Fruit fly (Drosophila melanogaster): Measurements from ENCODE around the gene CG31817.

- TF ChIP-seq ovo (GFP tag; optimal IDR thresholded peaks at IDR 0.05) (peak; percentile 76), bab1 (GFP tag; optimal IDR thresholded peaks at IDR 0.05) (peak; percentile 94), Crg-1 (GFP tag; optimal IDR thresholded peaks at IDR 0.05) (peak; percentile 69), kay (GFP tag; ENCODE audit: borderline replicate concordance) (peak; percentile 98), CG12768 (GFP tag; optimal IDR thresholded peaks at IDR 0.05) (peak; percentile 88), pad (GFP tag; optimal IDR thresholded peaks at IDR 0.05) (peak; percentile 68), CG7101 (tag; optimal IDR thresholded peaks at IDR 0.05) (peak; percentile 95), Mnt (GFP tag; optimal IDR thresholded peaks at IDR 0.05) (peak; percentile 94), CG1620 (GFP tag; optimal IDR thresholded peaks at IDR 0.05) (peak; percentile 94)
These were observed 12.0 kb downstream of the CG31817 start, which contains the start of gene cact for dm6 chr2L:16325515-16326257.
